Fruit fly (Drosophila melanogaster): ENCODE results near the gene tna.

The tna gene

dm6 chr3L:10849620-10850302 is 14.4 kb downstream of the tna start (continued):
- TF ChIP-seq CG10267 (tag; optimal IDR thresholded peaks at IDR 0.05): peak; percentile 38
- no peak for TF ChIP-seq ara (GFP tag; IDR thresholded peaks at IDR 0.05)
- TF ChIP-seq CG2712 (tag; optimal IDR thresholded peaks at IDR 0.05): peak; percentile 63
- TF ChIP-seq Doc2 (GFP tag; IDR thresholded peaks at IDR 0.05): no peak
- TF ChIP-seq crol (GFP tag; IDR thresholded peaks at IDR 0.05): peak; percentile 61
- TF ChIP-seq CG7357 (GFP tag; IDR thresholded peaks at IDR 0.05): no peak
- peak; percentile 58 for TF ChIP-seq Med (GFP tag)
- TF ChIP-seq bsh (GFP tag; optimal IDR thresholded peaks at IDR 0.05): peak in 1 of 2 experiments; percentile 61
- TF ChIP-seq zfh1 (GFP tag; IDR thresholded peaks at IDR 0.05): peak; percentile 65
- TF ChIP-seq Sin3A (optimal IDR thresholded peaks at IDR 0.05): no peak
- peak; percentile 44 for TF ChIP-seq CG31441 (GFP tag; IDR thresholded peaks at IDR 0.05)
- TF ChIP-seq CG34376 (GFP tag; optimal IDR thresholded peaks at IDR 0.05): no peak
- peak; percentile 61 for TF ChIP-seq phol (tag; optimal IDR thresholded peaks at IDR 0.05)
- no peak for TF ChIP-seq corto (GFP tag; optimal IDR thresholded peaks at IDR 0.05)
- TF ChIP-seq CG4360 (GFP tag; IDR thresholded peaks at IDR 0.05): peak; percentile 96
- peak; percentile 70; the same call in 1 of the 2 replicates for TF ChIP-seq CG6689 (GFP tag; IDR thresholded peaks at IDR 0.05)
- peak; percentile 34 for TF ChIP-seq CG13424 (tag; optimal IDR thresholded peaks at IDR 0.05)
- TF ChIP-seq CG16813 (GFP tag; IDR thresholded peaks at IDR 0.05; ENCODE audit: partially characterized antibody): no peak
- peak; percentile 2 for TF ChIP-seq CG6254 (GFP tag; optimal IDR thresholded peaks at IDR 0.05)
- no peak for TF ChIP-seq nau (GFP tag; optimal IDR thresholded peaks at IDR 0.05)
- no peak for TF ChIP-seq Dip2 (GFP tag; IDR thresholded peaks at IDR 0.05)
- TF ChIP-seq Opbp (GFP tag; IDR thresholded peaks at IDR 0.05; ENCODE audit: partially characterized antibody): peak; percentile 13; the same call in 1 of the 3 replicates
- peak; percentile 78 for TF ChIP-seq dmrt11E (tag; optimal IDR thresholded peaks at IDR 0.05)
- TF ChIP-seq CG7786 (GFP tag; optimal IDR thresholded peaks at IDR 0.05): no peak
- peak; percentile 9; the same call in 1 of the 2 replicates for TF ChIP-seq E2f2 (GFP tag; IDR thresholded peaks at IDR 0.05)
- TF ChIP-seq z (GFP tag; IDR thresholded peaks at IDR 0.05): 0 out of 3 replicates have a peak, but pooled peaks have one; percentile 48
- TF ChIP-seq repo (GFP tag; optimal IDR thresholded peaks at IDR 0.05): no peak
- TF ChIP-seq CG10543 (GFP tag; optimal IDR thresholded peaks at IDR 0.05): no peak
- TF ChIP-seq ham (GFP tag; IDR thresholded peaks at IDR 0.05): no peak
- TF ChIP-seq E2f1 (GFP tag; IDR thresholded peaks at IDR 0.05): 0 out of 2 replicates have a peak, but pooled peaks have one; percentile 8
- TF ChIP-seq Sox100B (GFP tag; optimal IDR thresholded peaks at IDR 0.05): peak; percentile 63
- TF ChIP-seq CG17361 (GFP tag; IDR thresholded peaks at IDR 0.05): peak; percentile 63; the same call in 2 of the 3 replicates
- TF ChIP-seq lola (GFP tag; optimal IDR thresholded peaks at IDR 0.05): peak in 1 of 3 experiments; percentile 62
- TF ChIP-seq CG13775 (GFP tag; optimal IDR thresholded peaks at IDR 0.05): peak; percentile 43
- TF ChIP-seq org-1 (GFP tag; optimal IDR thresholded peaks at IDR 0.05): no peak
- peak; percentile 22; the same call in 1 of the 2 replicates for TF ChIP-seq esg (GFP tag; conservative IDR thresholded peaks at IDR 0.05)
- TF ChIP-seq CG32767 (GFP tag; IDR thresholded peaks at IDR 0.05): 0 out of 2 replicates have a peak, but pooled peaks have one; percentile 20
- TF ChIP-seq grau (tag; optimal IDR thresholded peaks at IDR 0.05): peak; percentile 42
- TF ChIP-seq CrebB (tag; optimal IDR thresholded peaks at IDR 0.05): no peak
- TF ChIP-seq CG14965 (GFP tag; optimal IDR thresholded peaks at IDR 0.05; ENCODE audit: borderline replicate concordance): no peak
- peak; percentile 55 for TF ChIP-seq Ets65A (GFP tag)
- TF ChIP-seq row (GFP tag; IDR thresholded peaks at IDR 0.05): peak; percentile 49; the same call in 2 of the 3 replicates
- no peak for TF ChIP-seq Gsc (GFP tag; IDR thresholded peaks at IDR 0.05)
- no peak for TF ChIP-seq H2.0 (GFP tag; IDR thresholded peaks at IDR 0.05)
- peak; percentile 20; the same call in 1 of the 3 replicates for TF ChIP-seq CG11695 (GFP tag; IDR thresholded peaks at IDR 0.05)
- no peak for TF ChIP-seq sc (optimal IDR thresholded peaks at IDR 0.05)
- TF ChIP-seq sc (GFP tag; optimal IDR thresholded peaks at IDR 0.05): no peak
- peak; percentile 15; the same call in 1 of the 2 replicates for TF ChIP-seq CG10366 (GFP tag; IDR thresholded peaks at IDR 0.05)
- no peak for TF ChIP-seq CG5245 (GFP tag; optimal IDR thresholded peaks at IDR 0.05)
- TF ChIP-seq D19B (GFP tag; optimal IDR thresholded peaks at IDR 0.05): no peak

Data from whole organism, embryonic.